Fruit fly (Drosophila melanogaster) whole organism, embryonic: Measurements from ENCODE around the gene PGAP1.

Source experiments
- Aef1 ChIP-seq: fragments of 200-800 bp; sonication (Bioruptor generic); IDR thresholded peaks from 3 replicates; pipeline ENCODE4 v1.3.6; 2022; ENCODE audit warnings: missing biosample characterization, missing genetic modification characterization
- CG10274 ChIP-seq: fragments of 200-800 bp; sonication (Bioruptor generic); optimal IDR thresholded peaks from 3 replicates; lab custom pipeline; 2017; ENCODE audit warnings: missing biosample characterization, mild to moderate bottlenecking, missing genetic modification characterization
- CG10543 ChIP-seq: fragments of 200-800 bp; sonication (Bioruptor generic); optimal IDR thresholded peaks from 3 replicates; lab custom pipeline; 2017; ENCODE audit warnings: missing biosample characterization, mild to moderate bottlenecking, missing genetic modification characterization, moderate library complexity
- CG11504 ChIP-seq: fragments of 200-800 bp; sonication (Bioruptor generic); optimal IDR thresholded peaks from 3 replicates; lab custom pipeline; 2019; ENCODE audit warnings: missing biosample characterization, mild to moderate bottlenecking, missing genetic modification characterization, moderate library complexity
- CG17328 ChIP-seq: fragments of 200-800 bp; sonication (Bioruptor generic); IDR thresholded peaks from 2 replicates; pipeline ENCODE4 v1.3.6; 2022; ENCODE audit warnings: missing biosample characterization, missing genetic modification characterization
- CG17612 ChIP-seq: fragments of 200-800 bp; sonication (Bioruptor generic); IDR thresholded peaks from 2 replicates; pipeline ENCODE4 v1.3.6; 2022; ENCODE audit warnings: missing biosample characterization, missing genetic modification characterization
- CG18476 ChIP-seq: fragments of 200-800 bp; sonication (Bioruptor generic); optimal IDR thresholded peaks from 2 replicates; lab custom pipeline; 2016; ENCODE audit warnings: missing biosample characterization, mild to moderate bottlenecking, missing genetic modification characterization
- CG2129 ChIP-seq: fragments of 200-800 bp; sonication (Bioruptor generic); IDR thresholded peaks from 2 replicates; pipeline ENCODE4 v1.3.6; 2022; ENCODE audit warnings: missing biosample characterization, missing genetic modification characterization; ENCODE audit not compliant: partially characterized antibody
- CG2199 ChIP-seq: fragments of 200-800 bp; sonication (Bioruptor generic); IDR thresholded peaks from 3 replicates; pipeline ENCODE4 v1.3.6; 2022; ENCODE audit warnings: missing biosample characterization, missing genetic modification characterization
- CG2678 ChIP-seq: fragments of 200-800 bp; sonication (Bioruptor generic); optimal IDR thresholded peaks from 3 replicates; lab custom pipeline; 2019; ENCODE audit warnings: missing biosample characterization, mild to moderate bottlenecking, missing genetic modification characterization, moderate library complexity
- CG3163 ChIP-seq: fragments of 200-800 bp; sonication (Bioruptor generic); optimal IDR thresholded peaks from 3 replicates; lab custom pipeline; 2016; ENCODE audit warnings: missing biosample characterization, missing genetic modification characterization
- CG32772 ChIP-seq: fragments of 200-800 bp; sonication (Bioruptor generic); IDR thresholded peaks from 2 replicates; pipeline ENCODE4 v1.3.6; 2022; ENCODE audit warnings: missing biosample characterization, missing genetic modification characterization
- CG34376 ChIP-seq: fragments of 200-800 bp; sonication (Bioruptor generic); optimal IDR thresholded peaks from 2 replicates; lab custom pipeline; 2018; ENCODE audit warnings: missing biosample characterization, mild to moderate bottlenecking, missing genetic modification characterization
- CG3726 ChIP-seq: fragments of 200-800 bp; sonication (Bioruptor generic); IDR thresholded peaks from 3 replicates; pipeline ENCODE4, ENCODE4 v1.3.6; 2022; ENCODE audit warnings: missing biosample characterization, missing genetic modification characterization
- CG6175 ChIP-seq: fragments of 200-800 bp; sonication (Bioruptor generic); IDR thresholded peaks from 3 replicates; pipeline ENCODE4 v1.3.6; 2022; ENCODE audit warnings: missing biosample characterization, missing genetic modification characterization
- CG9727 ChIP-seq: fragments of 200-800 bp; sonication (Bioruptor generic); optimal IDR thresholded peaks from 3 replicates; lab custom pipeline; 2017; ENCODE audit warnings: missing biosample characterization, mild to moderate bottlenecking, missing genetic modification characterization
- CG9817 ChIP-seq: fragments of 200-800 bp; sonication (Bioruptor generic); optimal IDR thresholded peaks from 2 replicates; lab custom pipeline; 2018; ENCODE audit warnings: missing biosample characterization, mild to moderate bottlenecking, missing genetic modification characterization, moderate library complexity
- CTCF ChIP-seq: fragments of 200-800 bp; sonication (Bioruptor generic); optimal IDR thresholded peaks from 2 replicates; lab custom pipeline; 2017; ENCODE audit warnings: missing biosample characterization, mild to moderate bottlenecking, missing genetic modification characterization, moderate library complexity
- E2f2 ChIP-seq: fragments of 200-800 bp; sonication (Bioruptor generic); IDR thresholded peaks from 2 replicates; pipeline ENCODE4 v1.3.6; 2022; ENCODE audit warnings: missing biosample characterization, missing genetic modification characterization
- GATAe ChIP-seq: fragments of 200-800 bp; sonication (Bioruptor generic); conservative IDR thresholded peaks from 2 replicates; pipeline ENCODE4 v1.3.6; 2022; ENCODE audit warnings: missing biosample characterization, missing genetic modification characterization
- Gsc ChIP-seq: fragments of 200-800 bp; sonication (Bioruptor generic); IDR thresholded peaks from 2 replicates; pipeline ENCODE4 v1.3.6; 2022; ENCODE audit warnings: missing biosample characterization, missing genetic modification characterization
- HHEX ChIP-seq: fragments of 200-800 bp; sonication (Bioruptor generic); optimal IDR thresholded peaks from 3 replicates; lab custom pipeline; 2017; ENCODE audit warnings: missing biosample characterization, mild to moderate bottlenecking, missing genetic modification characterization, missing genetic modification reagents
- Hr51 ChIP-seq, 2 experiments: fragments of 200-800 bp; sonication (Bioruptor generic); optimal IDR thresholded peaks; 2 replicates in 1 of 2; 3 replicates in 1 of 2; lab custom pipeline; 2016 to 2018; ENCODE audit warnings: missing biosample characterization in 2 of 2, missing genetic modification characterization in 2 of 2, mild to moderate bottlenecking in 1 of 2, moderate library complexity in 1 of 2
- Med ChIP-seq: fragments of 200-800 bp; sonication (Bioruptor generic); peaks from one replicate; lab custom pipeline; 2016; ENCODE audit warnings: missing biosample characterization, missing genetic modification characterization, mild to moderate bottlenecking, inconsistent platforms, moderate library complexity
- Meics ChIP-seq: fragments of 200-800 bp; sonication (Bioruptor generic); optimal IDR thresholded peaks from 2 replicates; lab custom pipeline; 2017; ENCODE audit warnings: missing biosample characterization, mild to moderate bottlenecking, missing genetic modification characterization
- Ptx1 ChIP-seq: fragments of 200-800 bp; sonication (Bioruptor generic); IDR thresholded peaks from 2 replicates; pipeline ENCODE4 v1.3.6; 2022; ENCODE audit warnings: missing biosample characterization, missing genetic modification characterization
- Rfx ChIP-seq: fragments of 200-800 bp; sonication (Bioruptor generic); IDR thresholded peaks from 2 replicates; pipeline ENCODE4 v1.3.6; 2022; ENCODE audit warnings: missing biosample characterization, missing genetic modification characterization
- Ssrp ChIP-seq: fragments of 200-800 bp; sonication (Bioruptor generic); optimal IDR thresholded peaks from 2 replicates; lab custom pipeline; 2018; ENCODE audit warnings: missing biosample characterization, mild to moderate bottlenecking, missing genetic modification characterization, moderate library complexity
- aop ChIP-seq: fragments of 200-800 bp; sonication (Bioruptor generic); IDR thresholded peaks from 2 replicates; pipeline ENCODE4 v1.3.6; 2022; ENCODE audit warnings: missing biosample characterization, missing genetic modification characterization
- ara ChIP-seq: fragments of 200-800 bp; sonication (Bioruptor generic); IDR thresholded peaks from 2 replicates; pipeline ENCODE4 v1.3.6; 2022; ENCODE audit warnings: missing biosample characterization, missing genetic modification characterization
- cas ChIP-seq: fragments of 200-800 bp; sonication (Bioruptor generic); IDR thresholded peaks from 2 replicates; pipeline ENCODE4 v1.3.6; 2022; ENCODE audit warnings: missing biosample characterization, missing genetic modification characterization
- cato ChIP-seq: fragments of 200-800 bp; sonication (Bioruptor generic); optimal IDR thresholded peaks from 2 replicates; lab custom pipeline; 2016; ENCODE audit warnings: missing biosample characterization, missing genetic modification characterization, borderline replicate concordance
- crol ChIP-seq: fragments of 200-800 bp; sonication (Bioruptor generic); IDR thresholded peaks from 2 replicates; pipeline ENCODE4 v1.3.6; 2022; ENCODE audit warnings: missing biosample characterization, missing genetic modification characterization
- disco-r ChIP-seq: fragments of 200-800 bp; sonication (Bioruptor generic); optimal IDR thresholded peaks from 2 replicates; lab custom pipeline; 2016; ENCODE audit warnings: missing biosample characterization, missing genetic modification characterization
- dmrt99B ChIP-seq: fragments of 200-800 bp; sonication (Bioruptor generic); optimal IDR thresholded peaks from 2 replicates; lab custom pipeline; 2018; ENCODE audit warnings: missing biosample characterization, mild to moderate bottlenecking, missing genetic modification characterization, moderate library complexity
- dysf ChIP-seq: fragments of 200-800 bp; sonication (Bioruptor generic); IDR thresholded peaks from 3 replicates; pipeline ENCODE4 v1.3.6; 2022; ENCODE audit warnings: missing biosample characterization, missing genetic modification characterization
- emc ChIP-seq: fragments of 200-800 bp; sonication (Bioruptor generic); optimal IDR thresholded peaks from 2 replicates; lab custom pipeline; 2016; ENCODE audit warnings: missing biosample characterization, missing genetic modification characterization
- grn ChIP-seq: fragments of 200-800 bp; sonication (Bioruptor generic); optimal IDR thresholded peaks from 3 replicates; lab custom pipeline; 2017; ENCODE audit warnings: missing biosample characterization, missing genetic modification characterization
- lab ChIP-seq: fragments of 200-800 bp; sonication (Bioruptor generic); optimal IDR thresholded peaks from 3 replicates; lab custom pipeline; 2017; ENCODE audit warnings: missing biosample characterization, missing genetic modification characterization, mild to moderate bottlenecking, moderate library complexity, missing genetic modification reagents
- pan ChIP-seq, 4 experiments: fragments of >200 bp in 3 of 4; fragments of 200-800 bp in 1 of 4; sonication (Bioruptor generic) in 1 of 4; optimal IDR thresholded peaks in 3 of 4; IDR thresholded peaks in 1 of 4; 2 replicates each; pipeline versions ENCODE4 v1.3.6 to Lab custom; 2017 to 2022; ENCODE audit warnings: missing biosample characterization in 2 of 4, missing genetic modification characterization in 2 of 4, mixed read lengths in 1 of 4
- peb ChIP-seq: fragments of 200-800 bp; sonication (Bioruptor generic); IDR thresholded peaks from 2 replicates; pipeline ENCODE4 v1.3.6; 2022; ENCODE audit warnings: missing biosample characterization, missing genetic modification characterization
- ranshi ChIP-seq: fragments of 200-800 bp; sonication (Bioruptor generic); IDR thresholded peaks from 2 replicates; pipeline ENCODE4 v1.3.6; 2022; ENCODE audit warnings: missing biosample characterization, missing genetic modification characterization
- repo ChIP-seq: fragments of 200-800 bp; sonication (Bioruptor generic); optimal IDR thresholded peaks from 2 replicates; lab custom pipeline; 2016; ENCODE audit warnings: missing biosample characterization, missing genetic modification characterization
- row ChIP-seq: fragments of 200-800 bp; sonication (Bioruptor generic); IDR thresholded peaks from 3 replicates; pipeline ENCODE4 v1.3.6; 2022; ENCODE audit warnings: missing biosample characterization, missing genetic modification characterization
- sisA ChIP-seq: fragments of 200-800 bp; sonication (Bioruptor generic); IDR thresholded peaks from 2 replicates; pipeline ENCODE4 v1.3.6; 2022; ENCODE audit warnings: missing biosample characterization, missing genetic modification characterization
- sna ChIP-seq: fragments of 200-800 bp; sonication (Bioruptor generic); IDR thresholded peaks from 2 replicates; pipeline ENCODE4 v1.3.6; 2022; ENCODE audit warnings: missing biosample characterization, missing genetic modification characterization; ENCODE audit not compliant: partially characterized antibody
- vfl ChIP-seq: fragments of 200-800 bp; sonication (Bioruptor generic); optimal IDR thresholded peaks from 2 replicates; lab custom pipeline; 2016; ENCODE audit warnings: missing biosample characterization, missing genetic modification characterization

The PGAP1 gene

dm6 chrX:5717741-5718475, 28.6 kb upstream of the PGAP1 start, which contains the start of gene CG33080 (continued):
- no peak for TF ChIP-seq emc (GFP tag; lab: Kevin White, UChicago)
- TF ChIP-seq CG3726 (GFP tag; lab: Robert Waterston, UW) = no peak
- TF ChIP-seq cato (GFP tag; lab: Kevin White, UChicago) = no peak
- peak; percentile 12 for TF ChIP-seq CG2678 (tag; lab: Kevin White, UChicago)
- TF ChIP-seq GATAe (GFP tag; lab: Robert Waterston, UW) = 0 out of 2 replicates have a peak, but pooled peaks have one; percentile 19
- peak; percentile 89 for TF ChIP-seq grn (GFP tag; lab: Kevin White, UChicago)
- TF ChIP-seq Meics (GFP tag; lab: Kevin White, UChicago) = peak; percentile 28
- TF ChIP-seq CG32772 (GFP tag; lab: Robert Waterston, UW) = 0 out of 2 replicates have a peak, but pooled peaks have one; percentile 15
- no peak for TF ChIP-seq CTCF (GFP tag; lab: Kevin White, UChicago)
- TF ChIP-seq pan (optimal IDR thresholded peaks at IDR 0.05; lab: Kevin White, UChicago) = no peak
- peak in 1 of 2 experiments; percentile 10 for TF ChIP-seq pan (GFP tag; optimal IDR thresholded peaks at IDR 0.05 in 1 of 2, IDR thresholded peaks at IDR 0.05 in 1 of 2)
- peak; percentile 64 for TF ChIP-seq Rfx (GFP tag; lab: Robert Waterston, UW)
- peak; percentile 71 for TF ChIP-seq Med
- TF ChIP-seq sisA = 0 out of 2 replicates have a peak, but pooled peaks have one; percentile 15
- peak; percentile 51 for TF ChIP-seq lab
- TF ChIP-seq sna = no peak
- TF ChIP-seq dysf (GFP tag; lab: Robert Waterston, UW) = peak; percentile 46; the same call in 2 of the 3 replicates
- peak; percentile 47; the same call in 1 of the 2 replicates for TF ChIP-seq crol (GFP tag; lab: Robert Waterston, UW)
- TF ChIP-seq CG9727 (GFP tag; lab: Kevin White, UChicago) = no peak
- no peak for TF ChIP-seq repo (GFP tag; lab: Kevin White, UChicago)
- peak; percentile 34 for TF ChIP-seq dmrt99B (tag; lab: Kevin White, UChicago)
- peak in 1 of 2 experiments; percentile 17 for TF ChIP-seq Hr51 (GFP tag; optimal IDR thresholded peaks at IDR 0.05; lab: Kevin White, UChicago)
- TF ChIP-seq Ptx1 (GFP tag; lab: Robert Waterston, UW) = peak; percentile 53
- TF ChIP-seq ranshi (GFP tag; lab: Robert Waterston, UW) = 0 out of 2 replicates have a peak, but pooled peaks have one; percentile 24
- peak; percentile 34; the same call in 1 of the 3 replicates for TF ChIP-seq Aef1 (GFP tag; lab: Robert Waterston, UW)

- TF ChIP-seq row (GFP tag; lab: Robert Waterston, UW) = peak; percentile 47
- no peak for TF ChIP-seq Gsc (GFP tag; lab: Robert Waterston, UW)
- peak; percentile 4 for TF ChIP-seq Meics (GFP tag; lab: Kevin White, UChicago)
- no peak for TF ChIP-seq HHEX
- TF ChIP-seq vfl (GFP tag; lab: Kevin White, UChicago) = no peak
- TF ChIP-seq CG10543 (GFP tag; lab: Kevin White, UChicago) = no peak
- no peak for TF ChIP-seq peb
- TF ChIP-seq CG6175 = no peak
- no peak for TF ChIP-seq cas (GFP tag; lab: Robert Waterston, UW)
- TF ChIP-seq CG10274 (GFP tag; lab: Kevin White, UChicago) = no peak
- no peak for TF ChIP-seq CG17328 (GFP tag; lab: Robert Waterston, UW)
- TF ChIP-seq ara (GFP tag; lab: Robert Waterston, UW) = no peak
- peak; percentile 19 for TF ChIP-seq CG11504 (tag; lab: Kevin White, UChicago)
- no peak for TF ChIP-seq Ssrp (tag; lab: Kevin White, UChicago)
- TF ChIP-seq CG2129 (GFP tag; lab: Robert Waterston, UW) = no peak
- no peak for TF ChIP-seq CG17612 (GFP tag; lab: Robert Waterston, UW)
- TF ChIP-seq aop (GFP tag; lab: Robert Waterston, UW) = no peak
- no peak for TF ChIP-seq CG2199
- TF ChIP-seq CG18476 = no peak
- peak; percentile 23 for TF ChIP-seq CG34376 (GFP tag; lab: Kevin White, UChicago)
- TF ChIP-seq CG3163 (GFP tag; lab: Kevin White, UChicago) = no peak
- TF ChIP-seq CG9817 (tag; lab: Kevin White, UChicago) = no peak
- TF ChIP-seq disco-r = no peak
- TF ChIP-seq E2f2 (GFP tag; lab: Robert Waterston, UW) = 0 out of 2 replicates have a peak, but pooled peaks have one; percentile 22
Observed at dm6 chrX:5715455-5716227, 26.4 kb upstream of the PGAP1 start.
